Worm (Caenorhabditis elegans) whole organism, young adult: ENCODE measurements around the gene hpo-8.

Source experiments
- B0019.2 ChIP-seq: fragments of 200-800 bp; sonication (Bioruptor generic); conservative IDR thresholded peaks from 2 replicates; pipeline ENCODE4 v1.3.6; 2022; ENCODE audit warnings: missing genetic modification reagents, missing genetic modification characterization, missing compliant biosample characterization
- C06A6.2 ChIP-seq: fragments of 200-800 bp; sonication (Bioruptor generic); conservative IDR thresholded peaks from 2 replicates; pipeline ENCODE4 v1.3.6; 2022; ENCODE audit warnings: missing genetic modification characterization, missing compliant biosample characterization
- F22D6.2 ChIP-seq: sonication (generic microtip); optimal IDR thresholded peaks from 2 replicates; lab custom pipeline; 2016; ENCODE audit warnings: mild to moderate bottlenecking, missing genetic modification characterization, missing compliant biosample characterization
- F23B12.7 ChIP-seq: sonication (generic microtip); optimal IDR thresholded peaks from 2 replicates; lab custom pipeline; 2017; ENCODE audit warnings: missing genetic modification characterization, mild to moderate bottlenecking, missing compliant biosample characterization, antibody characterized with exemption, moderate library complexity; ENCODE audit not compliant: insufficient read depth
- F33H1.4 ChIP-seq: fragments of 200-800 bp; sonication (Bioruptor generic); IDR thresholded peaks from 2 replicates; pipeline ENCODE4 v1.3.6; 2022; ENCODE audit warnings: missing genetic modification reagents, missing genetic modification characterization, missing compliant biosample characterization
- F52B5.7 ChIP-seq: sonication (generic microtip); optimal IDR thresholded peaks from 2 replicates; lab custom pipeline; 2016; ENCODE audit warnings: mild to moderate bottlenecking, missing genetic modification characterization, missing compliant biosample characterization
- F57A8.1 ChIP-seq: fragments of 200-800 bp; sonication (Bioruptor generic); optimal IDR thresholded peaks from 2 replicates; lab custom pipeline; 2018; ENCODE audit warnings: mild to moderate bottlenecking, missing genetic modification characterization, moderate library complexity, missing compliant biosample characterization
- K11D2.4 ChIP-seq: fragments of 200-800 bp; sonication (Bioruptor generic); IDR thresholded peaks from 2 replicates; pipeline ENCODE4 v1.3.6; 2022; ENCODE audit warnings: missing genetic modification reagents, missing genetic modification characterization, missing compliant biosample characterization
- Y53F4B.3 ChIP-seq: fragments of 200-800 bp; sonication (Bioruptor generic); IDR thresholded peaks from 2 replicates; pipeline ENCODE4 v1.3.6; 2022; ENCODE audit warnings: missing genetic modification reagents, missing genetic modification characterization, missing compliant biosample characterization
- Y67H2A.10 ChIP-seq: fragments of 200-800 bp; sonication (Bioruptor generic); conservative IDR thresholded peaks from 2 replicates; pipeline ENCODE4 v1.3.6; 2022; ENCODE audit warnings: missing genetic modification reagents, missing genetic modification characterization, missing compliant biosample characterization
- ama-1 ChIP-seq, 3 experiments: fragments of 150-350 bp in 1 of 3; sonication (generic microtip) in 2 of 3; optimal IDR thresholded peaks; 2 replicates each; lab custom pipeline; 2014 to 2018; ENCODE audit warnings: missing biosample characterization in 2 of 3, missing genetic modification characterization in 2 of 3, missing genetic modification reagents in 2 of 3
- aptf-2 ChIP-seq: fragments of 200-800 bp; sonication (Bioruptor generic); conservative IDR thresholded peaks from 2 replicates; pipeline ENCODE4 v1.3.6; 2022; ENCODE audit warnings: missing genetic modification reagents, missing genetic modification characterization, missing compliant biosample characterization
- attf-3 ChIP-seq: fragments of 200-800 bp; sonication (Bioruptor generic); conservative IDR thresholded peaks from 2 replicates; pipeline ENCODE4 v1.3.6; 2022; ENCODE audit warnings: missing genetic modification reagents, missing genetic modification characterization, missing compliant biosample characterization
- attf-6 ChIP-seq: fragments of 200-800 bp; sonication (Bioruptor generic); IDR thresholded peaks from 2 replicates; pipeline ENCODE4 v1.3.6; 2022; ENCODE audit warnings: missing genetic modification reagents, missing genetic modification characterization, missing compliant biosample characterization
- bed-2 ChIP-seq: fragments of 200-800 bp; sonication (Bioruptor generic); IDR thresholded peaks from 2 replicates; pipeline ENCODE4 v1.3.6; 2022; ENCODE audit warnings: missing genetic modification reagents, missing genetic modification characterization, missing compliant biosample characterization
- ccch-3 ChIP-seq: fragments of 200-800 bp; sonication (Bioruptor generic); optimal IDR thresholded peaks from 2 replicates; lab custom pipeline; 2018; ENCODE audit warnings: mild to moderate bottlenecking, missing genetic modification characterization, missing compliant biosample characterization
- cebp-2 ChIP-seq: fragments of 200-800 bp; sonication (Bioruptor generic); IDR thresholded peaks from 2 replicates; pipeline ENCODE4 v1.3.6; 2022; ENCODE audit warnings: missing genetic modification characterization, missing compliant biosample characterization
- ceh-79 ChIP-seq: sonication (generic microtip); optimal IDR thresholded peaks from 2 replicates; lab custom pipeline; 2017; ENCODE audit warnings: mild to moderate bottlenecking, missing genetic modification characterization, missing compliant biosample characterization
- ekl-4 ChIP-seq: fragments of 200-800 bp; sonication (Bioruptor generic); IDR thresholded peaks from 2 replicates; pipeline ENCODE4 v1.3.6; 2022; ENCODE audit warnings: missing genetic modification reagents, missing genetic modification characterization, missing compliant biosample characterization
- ets-4 ChIP-seq: fragments of 200-800 bp; sonication (Bioruptor generic); optimal IDR thresholded peaks from 2 replicates; lab custom pipeline; 2018; ENCODE audit warnings: mild to moderate bottlenecking, missing genetic modification characterization, missing compliant biosample characterization
- hmg-1.2 ChIP-seq: fragments of 200-800 bp; sonication (Bioruptor generic); IDR thresholded peaks from 2 replicates; pipeline ENCODE4 v1.3.6; 2022; ENCODE audit warnings: missing genetic modification reagents, missing genetic modification characterization, missing compliant biosample characterization
- let-607 ChIP-seq, 2 experiments: fragments of 200-800 bp in 1 of 2; sonication (Bioruptor generic) in 1 of 2; sonication (generic microtip) in 1 of 2; optimal IDR thresholded peaks; 2 replicates each; lab custom pipeline; 2016 to 2018; ENCODE audit warnings: mild to moderate bottlenecking in 2 of 2, missing compliant biosample characterization in 2 of 2, missing genetic modification characterization in 2 of 2, moderate library complexity in 2 of 2, missing genotype in 1 of 2
- lin-35 ChIP-seq, 3 experiments: fragments of 150-350 bp in 2 of 3; sonication (generic microtip) in 1 of 3; optimal IDR thresholded peaks; 2 replicates each; lab custom pipeline; 2014 to 2018; ENCODE audit warnings: missing biosample characterization in 3 of 3, missing genetic modification characterization in 3 of 3, missing genetic modification reagents in 3 of 3
- lsl-1 ChIP-seq: fragments of 200-800 bp; sonication (Bioruptor generic); optimal IDR thresholded peaks from 2 replicates; lab custom pipeline; 2018; ENCODE audit warnings: mild to moderate bottlenecking, missing genetic modification characterization, moderate library complexity, missing compliant biosample characterization
- lsy-27 ChIP-seq: sonication (generic microtip); optimal IDR thresholded peaks from 2 replicates; lab custom pipeline; 2017; ENCODE audit warnings: missing genetic modification characterization, mild to moderate bottlenecking, missing compliant biosample characterization, antibody characterized with exemption, missing genotype, borderline replicate concordance; ENCODE audit not compliant: insufficient read depth
- madf-6 ChIP-seq: fragments of 200-800 bp; sonication (Bioruptor generic); IDR thresholded peaks from 2 replicates; pipeline ENCODE4 v1.3.6; 2022; ENCODE audit warnings: missing genetic modification reagents, missing genetic modification characterization, missing compliant biosample characterization
- madf-8 ChIP-seq: fragments of 200-800 bp; sonication (Bioruptor generic); conservative IDR thresholded peaks from 2 replicates; pipeline ENCODE4 v1.3.6; 2022; ENCODE audit warnings: missing genetic modification reagents, missing genetic modification characterization, missing compliant biosample characterization
- mes-4 ChIP-seq: sonication (generic microtip); optimal IDR thresholded peaks from 2 replicates; lab custom pipeline; 2016; ENCODE audit warnings: missing genotype, missing genetic modification characterization, missing compliant biosample characterization
- nfya-1 ChIP-seq: sonication (generic microtip); optimal IDR thresholded peaks from 2 replicates; lab custom pipeline; 2017; ENCODE audit warnings: antibody characterized with exemption, missing compliant biosample characterization, missing genetic modification characterization, borderline replicate concordance; ENCODE audit not compliant: insufficient read depth
- nfya-2 ChIP-seq: fragments of 200-800 bp; sonication (Bioruptor generic); IDR thresholded peaks from 2 replicates; pipeline ENCODE4 v1.3.6; 2022; ENCODE audit warnings: missing genetic modification reagents, missing genetic modification characterization, missing compliant biosample characterization
- pbrm-1 ChIP-seq: fragments of 200-800 bp; sonication (Bioruptor generic); IDR thresholded peaks from 2 replicates; pipeline ENCODE4 v1.3.6; 2022; ENCODE audit warnings: missing genetic modification reagents, missing genetic modification characterization, missing compliant biosample characterization
- rec-8 ChIP-seq, 2 experiments: sonication (generic microtip); optimal IDR thresholded peaks; 2 replicates each; lab custom pipeline; 2016; ENCODE audit warnings: mild to moderate bottlenecking in 2 of 2, missing genetic modification characterization in 2 of 2, missing genetic modification reagents in 2 of 2, missing genotype in 2 of 2, missing biosample characterization in 1 of 2, missing compliant biosample characterization in 1 of 2, moderate library complexity in 1 of 2
- snpc-1.1 ChIP-seq: sonication (generic microtip); optimal IDR thresholded peaks from 2 replicates; lab custom pipeline; 2017; ENCODE audit warnings: missing genetic modification characterization, mild to moderate bottlenecking, missing compliant biosample characterization, antibody characterized with exemption, moderate library complexity, missing genotype, missing genetic modification reagents; ENCODE audit not compliant: insufficient read depth
- snpc-4 ChIP-seq, 5 experiments: fragments of 150-350 bp in 1 of 5; sonication (generic microtip) in 4 of 5; optimal IDR thresholded peaks; 2 replicates each; lab custom pipeline; 2014 to 2018; ENCODE audit warnings: missing genetic modification characterization in 5 of 5, missing biosample characterization in 3 of 5, antibody characterized with exemption in 2 of 5, mild to moderate bottlenecking in 2 of 5, missing compliant biosample characterization in 2 of 5, missing genotype in 2 of 5, moderate library complexity in 2 of 5, missing genetic modification reagents in 1 of 5
- somi-1 ChIP-seq: fragments of 200-800 bp; sonication (Bioruptor generic); optimal IDR thresholded peaks from 2 replicates; lab custom pipeline; 2018; ENCODE audit warnings: mild to moderate bottlenecking, missing genetic modification characterization, missing compliant biosample characterization
- ztf-18 ChIP-seq: sonication (generic microtip); optimal IDR thresholded peaks from 2 replicates; lab custom pipeline; 2016; ENCODE audit warnings: missing genotype, mild to moderate bottlenecking, missing genetic modification characterization, missing compliant biosample characterization
- ztf-25 ChIP-seq: fragments of 200-800 bp; sonication (Bioruptor generic); IDR thresholded peaks from 2 replicates; pipeline ENCODE4 v1.3.6; 2022; ENCODE audit warnings: missing genetic modification reagents, missing genetic modification characterization, missing compliant biosample characterization
- ztf-26 ChIP-seq: sonication (generic microtip); optimal IDR thresholded peaks from 2 replicates; lab custom pipeline; 2017; ENCODE audit warnings: missing genetic modification characterization, missing compliant biosample characterization
- ztf-6 ChIP-seq: fragments of 200-800 bp; sonication (Bioruptor generic); IDR thresholded peaks from 2 replicates; pipeline ENCODE4 v1.3.6; 2022; ENCODE audit warnings: missing genetic modification reagents, missing genetic modification characterization, missing compliant biosample characterization

The hpo-8 gene

ce11 chrV:6838599-6838998 is 490 bp upstream of the hpo-8 start, which contains the start of gene T15B7.15:
TSS of gene T15B7.15 (minus strand) at chrV:6838665.
- peak in 1 of 3 experiments; percentile 31 for TF ChIP-seq lin-35 (GFP tag; optimal IDR thresholded peaks at IDR 0.05; lab: Kevin White, UChicago)
- TF ChIP-seq ccch-3 (GFP tag; lab: Kevin White, UChicago): no peak
- TF ChIP-seq attf-3 (GFP tag; lab: Robert Waterston, UW): peak; percentile 93
- TF ChIP-seq, all 124 proteins: peak for 2

- TF ChIP-seq lsy-27 (no peak), pbrm-1 (GFP tag; lab: Robert Waterston, UW) (no peak), somi-1 (no peak), ztf-25 (GFP tag; lab: Robert Waterston, UW) (no peak), rec-8 (tag; optimal IDR thresholded peaks at IDR 0.05; lab: Kevin White, UChicago) (no peak), mes-4 (tag; lab: Kevin White, UChicago) (no peak), madf-6 (GFP tag; lab: Robert Waterston, UW) (no peak), K11D2.4 (GFP tag; lab: Robert Waterston, UW) (no peak), ama-1 (optimal IDR thresholded peaks at IDR 0.05; lab: Kevin White, UChicago) (no peak), ama-1 (GFP tag; optimal IDR thresholded peaks at IDR 0.05; lab: Kevin White, UChicago) (no peak), F57A8.1 (no peak), F52B5.7 (tag; lab: Kevin White, UChicago) (no peak), madf-8 (no peak), ceh-79 (tag; lab: Kevin White, UChicago) (no peak)
Measured at ce11 chrV:6842437-6842836, 3.3 kb downstream of the hpo-8 start, which contains the start of gene T15B7.1. TSS of gene T15B7.1 (plus strand) at chrV:6842737.

- no peak for TF ChIP-seq hmg-1.2 (GFP tag; lab: Robert Waterston, UW)
- TF ChIP-seq rec-8 (tag; optimal IDR thresholded peaks at IDR 0.05; lab: Kevin White, UChicago): no peak
- no peak for TF ChIP-seq F23B12.7 (tag; lab: Kevin White, UChicago)
- TF ChIP-seq ztf-18 (tag; lab: Kevin White, UChicago): no peak
- TF ChIP-seq attf-6: no peak
- no peak for TF ChIP-seq nfya-2 (GFP tag; lab: Robert Waterston, UW)
- TF ChIP-seq cebp-2 (GFP tag; lab: Robert Waterston, UW): no peak
- TF ChIP-seq F57A8.1: no peak
- TF ChIP-seq F22D6.2 (tag; lab: Kevin White, UChicago): no peak
- TF ChIP-seq bed-2 (GFP tag; lab: Robert Waterston, UW): no peak
- no peak for TF ChIP-seq Y53F4B.3 (GFP tag; lab: Robert Waterston, UW)
- TF ChIP-seq lin-35 (GFP tag; optimal IDR thresholded peaks at IDR 0.05; lab: Kevin White, UChicago): no peak
- TF ChIP-seq F33H1.4 (GFP tag; lab: Robert Waterston, UW): no peak
- no peak for TF ChIP-seq C06A6.2 (GFP tag; lab: Robert Waterston, UW)
- no peak for TF ChIP-seq ets-4 (GFP tag; lab: Kevin White, UChicago)
Measured at ce11 chrV:6846507-6846906, 7.4 kb downstream of the hpo-8 start, which contains the start of gene lgc-54. TSS of gene lgc-54 (minus strand) at chrV:6846607.

ce11 chrV:6854711-6855110 is 15.6 kb downstream of the hpo-8 start, which contains the start of gene gpa-10:
TSS of gene gpa-10 (minus strand) at chrV:6854811.
- TF ChIP-seq B0019.2 (GFP tag; lab: Robert Waterston, UW): no peak
- TF ChIP-seq pbrm-1 (GFP tag; lab: Robert Waterston, UW): no peak
- TF ChIP-seq aptf-2 (GFP tag; lab: Robert Waterston, UW): no peak
- TF ChIP-seq nfya-1 (tag; lab: Kevin White, UChicago): no peak
- no peak for TF ChIP-seq let-607 (tag; optimal IDR thresholded peaks at IDR 0.05; lab: Kevin White, UChicago)
- no peak for TF ChIP-seq snpc-1.1
- no peak for TF ChIP-seq Y67H2A.10 (GFP tag; lab: Robert Waterston, UW)
- no peak for TF ChIP-seq lsl-1
- no peak for TF ChIP-seq ekl-4 (GFP tag; lab: Robert Waterston, UW)
- TF ChIP-seq ztf-26: no peak
- no peak for TF ChIP-seq F57A8.1
- no peak for TF ChIP-seq F22D6.2 (tag; lab: Kevin White, UChicago)
- TF ChIP-seq lsy-27: no peak
- no peak for TF ChIP-seq ztf-6 (GFP tag; lab: Robert Waterston, UW)
- no peak for TF ChIP-seq snpc-4 (GFP tag; optimal IDR thresholded peaks at IDR 0.05; lab: Kevin White, UChicago)
- TF ChIP-seq snpc-4 (tag; optimal IDR thresholded peaks at IDR 0.05; lab: Kevin White, UChicago): no peak
